Fruit fly (Drosophila melanogaster): ENCODE measurements around the gene Lerp.

Gene Lerp

DNA sequence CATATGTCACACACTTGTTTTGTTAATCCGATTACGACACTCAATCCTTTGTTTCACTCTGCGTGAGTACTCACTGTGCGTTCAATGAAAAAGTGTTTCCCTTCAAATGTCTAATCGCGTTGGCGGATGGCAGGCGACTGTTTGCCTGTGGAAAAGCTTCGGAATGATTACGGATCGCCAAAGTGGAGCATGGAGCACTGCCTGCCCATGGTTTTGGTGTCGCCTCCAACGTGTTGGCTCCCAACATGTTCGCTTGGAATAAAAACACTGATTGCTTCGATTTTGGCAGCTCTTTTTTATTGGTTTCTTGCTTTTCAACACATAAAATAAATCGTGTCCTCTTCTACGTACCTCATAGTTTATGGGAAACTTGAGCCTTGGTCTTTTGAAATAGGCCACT lies 8.9 kb upstream of the Lerp start, which contains the start of gene SPARC:
Gene SPARC (minus strand): TSS at position 144 of the 400 bp plus-strand sequence.
- TF ChIP-seq dl (GFP tag; optimal IDR thresholded peaks at IDR 0.05; ENCODE audit: insufficient read depth in 1 of 2, partially characterized antibody in 2 of 2) (no peak), usp (GFP tag; optimal IDR thresholded peaks at IDR 0.05) (no peak), ey (GFP tag; optimal IDR thresholded peaks at IDR 0.05) (no peak), CrebA (GFP tag; optimal IDR thresholded peaks at IDR 0.05; ENCODE audit: borderline replicate concordance) (no peak), sage (GFP tag; optimal IDR thresholded peaks at IDR 0.05) (no peak), HLH106 (tag; optimal IDR thresholded peaks at IDR 0.05) (no peak), Hr78 (GFP tag; optimal IDR thresholded peaks at IDR 0.05) (no peak), Vsx2 (GFP tag; optimal IDR thresholded peaks at IDR 0.05; ENCODE audit: partially characterized antibody) (no peak), N (GFP tag; optimal IDR thresholded peaks at IDR 0.05) (no peak), lola (GFP tag; optimal IDR thresholded peaks at IDR 0.05) (no peak), pan (optimal IDR thresholded peaks at IDR 0.05) (no peak), dsf (GFP tag; optimal IDR thresholded peaks at IDR 0.05; ENCODE audit: borderline replicate concordance) (no peak), Sp1 (GFP tag; optimal IDR thresholded peaks at IDR 0.05) (no peak), foxo (GFP tag; optimal IDR thresholded peaks at IDR 0.05) (no peak)

DNA sequence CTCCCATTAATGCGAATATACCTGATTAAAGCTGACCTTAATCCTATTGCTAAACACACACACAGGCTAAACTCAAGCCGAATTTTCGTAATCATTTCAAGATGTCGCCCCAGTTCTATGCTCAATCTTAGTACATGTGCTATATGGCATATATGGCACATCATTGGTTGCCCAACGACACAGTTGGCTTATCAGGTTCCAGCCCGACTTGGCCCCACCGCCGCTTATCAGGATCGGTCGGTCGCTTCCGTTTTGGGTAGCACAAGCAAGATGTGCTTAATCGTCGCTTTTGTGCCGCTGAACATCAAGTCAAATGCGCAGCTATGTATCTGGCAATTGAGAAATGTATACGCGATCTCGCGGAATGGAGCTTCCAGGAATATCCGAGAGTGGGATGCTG lies 8.1 kb upstream of the Lerp start:
- no peak for TF ChIP-seq OdsH (GFP tag; optimal IDR thresholded peaks at IDR 0.05)

dm6 chr3R:26870494-26870893 lies 7.6 kb upstream of the Lerp start:
- TF ChIP-seq Sp1 (GFP tag; optimal IDR thresholded peaks at IDR 0.05) (no peak), Hnf4 (GFP tag; optimal IDR thresholded peaks at IDR 0.05) (no peak), Hr83 (GFP tag; optimal IDR thresholded peaks at IDR 0.05; ENCODE audit: poor library complexity, severe bottlenecking) (no peak), N (GFP tag; optimal IDR thresholded peaks at IDR 0.05) (no peak), psq (GFP tag; optimal IDR thresholded peaks at IDR 0.05) (no peak), foxo (GFP tag; optimal IDR thresholded peaks at IDR 0.05) (no peak), br (GFP tag; optimal IDR thresholded peaks at IDR 0.05) (no peak), woc (GFP tag; optimal IDR thresholded peaks at IDR 0.05) (no peak)

DNA sequence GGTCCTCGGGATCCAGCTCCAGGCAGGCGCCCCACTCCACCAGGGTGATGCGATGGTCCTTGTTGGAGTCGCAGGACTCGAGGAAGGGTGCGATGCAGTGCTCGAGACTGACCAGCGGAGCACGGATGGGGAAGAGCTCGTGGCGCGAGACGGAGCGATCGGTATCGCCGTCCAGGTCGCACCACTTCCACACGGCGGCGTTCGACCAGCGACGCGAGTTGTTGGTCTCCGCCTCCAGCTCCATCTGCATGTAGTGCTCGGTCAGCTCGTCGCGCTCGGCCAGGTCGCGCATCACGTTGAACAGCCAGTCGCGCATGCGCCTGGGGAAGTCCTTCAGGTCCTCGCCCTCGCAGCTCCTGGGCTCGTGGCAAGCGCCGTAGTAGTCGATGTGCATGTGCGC lies 6.5 kb upstream of the Lerp start:
- no peak for TF ChIP-seq N (GFP tag; optimal IDR thresholded peaks at IDR 0.05)
- TF ChIP-seq Jra (GFP tag; optimal IDR thresholded peaks at IDR 0.05) = no peak
- no peak for TF ChIP-seq CG9705 (GFP tag; optimal IDR thresholded peaks at IDR 0.05)
- TF ChIP-seq OdsH (GFP tag; optimal IDR thresholded peaks at IDR 0.05) = no peak
- no peak for TF ChIP-seq lola (GFP tag; optimal IDR thresholded peaks at IDR 0.05)
- TF ChIP-seq sv (GFP tag; optimal IDR thresholded peaks at IDR 0.05) = no peak
- TF ChIP-seq psq (GFP tag; optimal IDR thresholded peaks at IDR 0.05) = no peak
- no peak for TF ChIP-seq Hr78 (GFP tag; optimal IDR thresholded peaks at IDR 0.05)
- no peak for TF ChIP-seq rgr (GFP tag; optimal IDR thresholded peaks at IDR 0.05)
- TF ChIP-seq Abd-B (GFP tag; optimal IDR thresholded peaks at IDR 0.05) = no peak
- TF ChIP-seq tai (GFP tag; optimal IDR thresholded peaks at IDR 0.05) = no peak
- TF ChIP-seq usp (GFP tag; optimal IDR thresholded peaks at IDR 0.05) = no peak
- no peak for TF ChIP-seq Dif (GFP tag; optimal IDR thresholded peaks at IDR 0.05; ENCODE audit: partially characterized antibody)

dm6 chr3R:26867457-26868044 lies 4.6 kb upstream of the Lerp start:
- TF ChIP-seq br (GFP tag; optimal IDR thresholded peaks at IDR 0.05) (no peak), Vsx2 (GFP tag; optimal IDR thresholded peaks at IDR 0.05; ENCODE audit: partially characterized antibody) (no peak), Hnf4 (GFP tag; optimal IDR thresholded peaks at IDR 0.05) (no peak)

DNA sequence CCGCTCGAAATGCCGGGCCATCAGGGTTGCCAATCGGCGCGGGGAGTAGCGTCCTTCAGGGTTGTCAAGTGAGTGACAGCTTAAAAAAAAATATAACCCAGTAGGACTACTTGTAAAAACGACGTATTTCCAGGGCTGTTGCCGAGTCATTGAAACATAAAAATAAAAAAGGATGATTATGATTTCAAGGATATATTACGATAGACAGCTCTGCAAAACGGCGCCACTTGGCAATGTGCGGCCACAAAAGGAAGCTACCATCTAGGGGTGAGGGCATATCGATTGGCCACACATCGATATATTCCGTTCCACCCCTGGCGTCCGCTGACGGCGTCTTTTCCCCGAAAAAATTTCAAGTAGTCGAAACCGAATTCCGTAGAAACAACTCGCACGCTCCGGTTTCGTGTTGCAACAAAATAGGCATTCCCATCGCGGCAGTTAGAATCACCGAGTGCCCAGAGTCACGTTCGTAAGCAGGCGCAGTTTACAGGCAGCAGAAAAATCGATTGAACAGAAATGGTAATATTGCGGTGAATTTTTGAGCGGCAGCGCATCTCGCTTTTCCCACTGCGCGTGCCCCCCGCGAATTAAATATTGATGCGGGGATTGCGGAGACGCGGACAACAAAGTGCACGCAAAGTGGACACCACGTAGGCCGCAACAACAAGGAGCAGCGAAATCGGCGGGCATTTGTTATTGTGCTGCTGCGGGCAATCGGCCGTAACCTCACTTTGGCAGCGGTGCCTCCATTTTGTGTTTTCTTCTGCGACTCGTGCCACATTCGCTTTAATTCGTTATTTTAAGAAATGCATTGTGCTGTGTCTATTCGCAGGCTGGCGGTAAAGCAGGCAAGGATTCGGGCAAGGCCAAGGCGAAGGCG lies 3.9 kb upstream of the Lerp start, which contains the start of the genes ball and His2Av:
Gene ball (minus strand): TSS at position 231 of the 880 bp plus-strand sequence.
Gene His2Av (plus strand): TSS at position 353 of the 880 bp plus-strand sequence.
- TF ChIP-seq Mio (GFP tag; optimal IDR thresholded peaks at IDR 0.05) = peak; percentile 41
- peak; percentile 33 for TF ChIP-seq dsf (GFP tag; optimal IDR thresholded peaks at IDR 0.05; ENCODE audit: borderline replicate concordance)
- TF ChIP-seq Hr78 (GFP tag; optimal IDR thresholded peaks at IDR 0.05) = no peak
- peak; percentile 51 for TF ChIP-seq Hr83 (GFP tag; optimal IDR thresholded peaks at IDR 0.05; ENCODE audit: poor library complexity, severe bottlenecking)
- TF ChIP-seq br (GFP tag; optimal IDR thresholded peaks at IDR 0.05) = peak; percentile 86
- TF ChIP-seq usp (GFP tag; optimal IDR thresholded peaks at IDR 0.05) = no peak
- TF ChIP-seq Sp1 (GFP tag; optimal IDR thresholded peaks at IDR 0.05) = peak; percentile 64
- TF ChIP-seq sage (GFP tag; optimal IDR thresholded peaks at IDR 0.05) = no peak
- TF ChIP-seq Hnf4 (GFP tag; optimal IDR thresholded peaks at IDR 0.05) = peak; percentile 86
- no peak for TF ChIP-seq dl (GFP tag; optimal IDR thresholded peaks at IDR 0.05; ENCODE audit: insufficient read depth in 1 of 2, partially characterized antibody in 2 of 2)
- no peak for TF ChIP-seq pan (optimal IDR thresholded peaks at IDR 0.05)
- no peak for TF ChIP-seq tai (GFP tag; optimal IDR thresholded peaks at IDR 0.05)
- no peak for TF ChIP-seq CrebA (GFP tag; optimal IDR thresholded peaks at IDR 0.05; ENCODE audit: borderline replicate concordance)
- no peak for TF ChIP-seq Vsx2 (GFP tag; optimal IDR thresholded peaks at IDR 0.05; ENCODE audit: partially characterized antibody)
- TF ChIP-seq dmrt93B (GFP tag; optimal IDR thresholded peaks at IDR 0.05) = peak; percentile 10
- TF ChIP-seq psq (GFP tag; optimal IDR thresholded peaks at IDR 0.05) = peak; percentile 66
- TF ChIP-seq GATAd (GFP tag; optimal IDR thresholded peaks at IDR 0.05) = peak; percentile 21
- no peak for TF ChIP-seq jim (GFP tag; optimal IDR thresholded peaks at IDR 0.05)
- peak; percentile 41 for TF ChIP-seq CG9705 (GFP tag; optimal IDR thresholded peaks at IDR 0.05)
- peak; percentile 86 for TF ChIP-seq sv (GFP tag; optimal IDR thresholded peaks at IDR 0.05)
- TF ChIP-seq Abd-B (GFP tag; optimal IDR thresholded peaks at IDR 0.05) = no peak
- no peak for TF ChIP-seq Dfd (GFP tag; optimal IDR thresholded peaks at IDR 0.05)
- TF ChIP-seq rgr (GFP tag; optimal IDR thresholded peaks at IDR 0.05) = peak; percentile 85
- peak; percentile 44 for TF ChIP-seq CG32264 (GFP tag; optimal IDR thresholded peaks at IDR 0.05)
- TF ChIP-seq Dif (GFP tag; optimal IDR thresholded peaks at IDR 0.05; ENCODE audit: partially characterized antibody) = no peak
- peak; percentile 23 to 89 for TF ChIP-seq foxo (GFP tag; optimal IDR thresholded peaks at IDR 0.05)
